Fruit fly (Drosophila melanogaster) whole organism, wandering third instar larva: Measurements from ENCODE around the gene Ca-beta.

ENCODE experiments used
- CG32264 ChIP-seq: fragments of 200-800 bp; sonication (Bioruptor generic); optimal IDR thresholded peaks from 2 replicates; lab custom pipeline; 2016; ENCODE audit warnings: missing biosample characterization, missing genetic modification characterization
- CG9705 ChIP-seq: fragments of 200-800 bp; sonication (Bioruptor generic); optimal IDR thresholded peaks from 2 replicates; lab custom pipeline; 2018; ENCODE audit warnings: missing biosample characterization, mild to moderate bottlenecking, missing genetic modification characterization
- Dfd ChIP-seq: fragments of >200 bp; optimal IDR thresholded peaks from 2 replicates; lab custom pipeline; 2017; ENCODE audit warnings: missing biosample characterization, missing genetic modification characterization
- HLH106 ChIP-seq: fragments of 200-800 bp; optimal IDR thresholded peaks from 3 replicates; lab custom pipeline; 2019; ENCODE audit warnings: missing biosample characterization, mild to moderate bottlenecking, missing genetic modification characterization, moderate library complexity
- Hnf4 ChIP-seq: fragments of 200-800 bp; sonication (Bioruptor generic); optimal IDR thresholded peaks from 2 replicates; lab custom pipeline; 2016; ENCODE audit warnings: missing biosample characterization, mild to moderate bottlenecking, missing genetic modification characterization
- Hr78 ChIP-seq: fragments of >200 bp; optimal IDR thresholded peaks from 2 replicates; lab custom pipeline; 2017; ENCODE audit warnings: missing biosample characterization, missing genetic modification characterization
- Hr83 ChIP-seq: fragments of 200-300 bp; sonication (Bioruptor generic); optimal IDR thresholded peaks from 2 replicates; lab custom pipeline; 2016; ENCODE audit warnings: missing biosample characterization, mild to moderate bottlenecking, missing genetic modification characterization, moderate library complexity; ENCODE audit not compliant: poor library complexity, severe bottlenecking
- Jra ChIP-seq: sonication (Bioruptor generic); optimal IDR thresholded peaks from 2 replicates; lab custom pipeline; 2016; ENCODE audit warnings: missing biosample characterization, missing genetic modification characterization
- Mio ChIP-seq: sonication (Bioruptor generic); optimal IDR thresholded peaks from 2 replicates; lab custom pipeline; 2016; ENCODE audit warnings: missing biosample characterization, missing genetic modification characterization
- Myc ChIP-seq: fragments of >200 bp; optimal IDR thresholded peaks from 2 replicates; lab custom pipeline; 2017
- N ChIP-seq: fragments of >200 bp; optimal IDR thresholded peaks from 2 replicates; lab custom pipeline; 2018; ENCODE audit warnings: missing biosample characterization, missing external identifiers, missing genetic modification characterization
- OdsH ChIP-seq: fragments of 200-800 bp; sonication (Bioruptor generic); optimal IDR thresholded peaks from 2 replicates; lab custom pipeline; 2016; ENCODE audit warnings: missing biosample characterization, mild to moderate bottlenecking, missing genetic modification characterization
- Rel ChIP-seq, 2 experiments: fragments of 200-800 bp; sonication (Bioruptor generic) in 1 of 2; optimal IDR thresholded peaks; 2 replicates in 1 of 2; 3 replicates in 1 of 2; lab custom pipeline; 2016 to 2019; ENCODE audit warnings: mild to moderate bottlenecking in 2 of 2, missing biosample characterization in 2 of 2, missing genetic modification characterization in 2 of 2, moderate library complexity in 1 of 2
- Sp1 ChIP-seq: fragments of 200-800 bp; sonication (Bioruptor generic); optimal IDR thresholded peaks from 3 replicates; lab custom pipeline; 2019; ENCODE audit warnings: missing biosample characterization, mild to moderate bottlenecking, missing genetic modification characterization, moderate library complexity
- br ChIP-seq: fragments of 200-800 bp; sonication (Bioruptor generic); optimal IDR thresholded peaks from 2 replicates; lab custom pipeline; 2016; ENCODE audit warnings: missing biosample characterization, missing genetic modification characterization
- brk ChIP-seq: fragments of 200-800 bp; sonication (Bioruptor generic); optimal IDR thresholded peaks from 2 replicates; lab custom pipeline; 2016; ENCODE audit warnings: missing biosample characterization, mild to moderate bottlenecking, missing genetic modification characterization
- dmrt93B ChIP-seq: fragments of 200-800 bp; sonication (Bioruptor generic); optimal IDR thresholded peaks from 2 replicates; lab custom pipeline; 2018; ENCODE audit warnings: missing biosample characterization, mild to moderate bottlenecking, missing genetic modification characterization
- dsf ChIP-seq: sonication (Bioruptor generic); optimal IDR thresholded peaks from 2 replicates; lab custom pipeline; 2016; ENCODE audit warnings: missing biosample characterization, missing genetic modification characterization, borderline replicate concordance
- ey ChIP-seq: fragments of 200-800 bp; sonication (Bioruptor generic); optimal IDR thresholded peaks from 2 replicates; lab custom pipeline; 2016; ENCODE audit warnings: missing biosample characterization, missing genetic modification characterization
- foxo ChIP-seq, 2 experiments: fragments of 200-800 bp; sonication (Bioruptor generic); optimal IDR thresholded peaks; 2 replicates in 1 of 2; 3 replicates in 1 of 2; lab custom pipeline; 2016 to 2017; ENCODE audit warnings: missing biosample characterization in 2 of 2, missing genetic modification characterization in 2 of 2
- fru ChIP-seq: fragments of 200-800 bp; sonication (Bioruptor generic); optimal IDR thresholded peaks from 3 replicates; lab custom pipeline; 2016; ENCODE audit warnings: missing biosample characterization, mild to moderate bottlenecking, missing genetic modification characterization
- h ChIP-seq: fragments of 200-800 bp; sonication (Bioruptor generic); optimal IDR thresholded peaks from 3 replicates; lab custom pipeline; 2016; ENCODE audit warnings: missing biosample characterization, mild to moderate bottlenecking, missing genetic modification characterization
- jim ChIP-seq: fragments of 175-275, 200-325 bp; sonication (Bioruptor generic); optimal IDR thresholded peaks from 2 replicates; lab custom pipeline; 2016; ENCODE audit warnings: missing biosample characterization, mild to moderate bottlenecking, missing genetic modification characterization
- lola ChIP-seq: fragments of >200 bp; optimal IDR thresholded peaks from 2 replicates; lab custom pipeline; 2017; ENCODE audit warnings: missing biosample characterization, missing genetic modification characterization
- pan ChIP-seq: fragments of >200 bp; optimal IDR thresholded peaks from 2 replicates; lab custom pipeline; 2017
- psq ChIP-seq: fragments of 200-800 bp; sonication (Bioruptor generic); optimal IDR thresholded peaks from 3 replicates; lab custom pipeline; 2017; ENCODE audit warnings: missing biosample characterization, mild to moderate bottlenecking, missing genetic modification characterization, moderate library complexity
- rgr ChIP-seq: fragments of 200-800 bp; sonication (Bioruptor generic); optimal IDR thresholded peaks from 3 replicates; lab custom pipeline; 2016; ENCODE audit warnings: missing biosample characterization, mild to moderate bottlenecking, missing genetic modification characterization
- sage ChIP-seq: fragments of 200-800 bp; sonication (Bioruptor generic); optimal IDR thresholded peaks from 2 replicates; lab custom pipeline; 2016; ENCODE audit warnings: missing biosample characterization, mild to moderate bottlenecking, missing genetic modification characterization
- tai ChIP-seq: sonication (Bioruptor generic); optimal IDR thresholded peaks from 2 replicates; lab custom pipeline; 2016; ENCODE audit warnings: missing biosample characterization, missing genetic modification characterization
- usp ChIP-seq: fragments of >200 bp; optimal IDR thresholded peaks from 2 replicates; lab custom pipeline; 2017; ENCODE audit warnings: missing biosample characterization, missing genetic modification characterization
- woc ChIP-seq: sonication (Bioruptor generic); optimal IDR thresholded peaks from 2 replicates; lab custom pipeline; 2016; ENCODE audit warnings: missing biosample characterization, mild to moderate bottlenecking, missing genetic modification characterization

Gene Ca-beta

dm6 chr2L:11220783-11221182 lies 17.4 kb upstream of the Ca-beta start (continued):
- TF ChIP-seq Hnf4 (GFP tag; lab: Kevin White, UChicago), result no peak
- TF ChIP-seq dmrt93B (GFP tag; lab: Kevin White, UChicago), result no peak
- TF ChIP-seq Rel (GFP tag; optimal IDR thresholded peaks at IDR 0.05; lab: Kevin White, UChicago), result no peak
- no peak for TF ChIP-seq Rel (tag; optimal IDR thresholded peaks at IDR 0.05; lab: Kevin White, UChicago)
- peak; percentile 58 for TF ChIP-seq ey (GFP tag; lab: Kevin White, UChicago)
- TF ChIP-seq sage (GFP tag; lab: Kevin White, UChicago), result no peak
- peak; percentile 1 for TF ChIP-seq h (GFP tag; lab: Kevin White, UChicago)
- TF ChIP-seq, all 38 proteins: peak for 11

- TF ChIP-seq brk (GFP tag; lab: Kevin White, UChicago) (peak; percentile 75), N (GFP tag; lab: Kevin White, UChicago) (no peak), Hr78 (GFP tag; lab: Kevin White, UChicago) (no peak), Hr83 (GFP tag; lab: Kevin White, UChicago) (no peak), Dfd (no peak), Sp1 (GFP tag; lab: Kevin White, UChicago) (peak; percentile 87), dmrt93B (GFP tag; lab: Kevin White, UChicago) (peak; percentile 75), fru (GFP tag; lab: Kevin White, UChicago) (peak; percentile 89), HLH106 (tag; lab: Kevin White, UChicago) (peak; percentile 90), ey (GFP tag; lab: Kevin White, UChicago) (peak; percentile 86), Hnf4 (GFP tag; lab: Kevin White, UChicago) (peak; percentile 78), dsf (GFP tag; lab: Kevin White, UChicago) (peak; percentile 50), tai (GFP tag; lab: Kevin White, UChicago) (peak; percentile 75), br (peak; percentile 80), Rel (GFP tag; optimal IDR thresholded peaks at IDR 0.05; lab: Kevin White, UChicago) (peak; percentile 54), Rel (tag; optimal IDR thresholded peaks at IDR 0.05; lab: Kevin White, UChicago) (peak; percentile 61), Myc (no peak), lola (GFP tag; lab: Kevin White, UChicago) (no peak), CG9705 (GFP tag; lab: Kevin White, UChicago) (peak; percentile 80), OdsH (peak; percentile 92), rgr (GFP tag; lab: Kevin White, UChicago) (peak; percentile 89), foxo (GFP tag; optimal IDR thresholded peaks at IDR 0.05; lab: Kevin White, UChicago) (peak in 1 of 2 experiments; percentile 83), woc (GFP tag; lab: Kevin White, UChicago) (peak; percentile 89), CG32264 (GFP tag; lab: Kevin White, UChicago) (peak; percentile 47), pan (lab: Kevin White, UChicago) (no peak), h (GFP tag; lab: Kevin White, UChicago) (peak; percentile 92), sage (GFP tag; lab: Kevin White, UChicago) (peak; percentile 57), Jra (GFP tag; lab: Kevin White, UChicago) (peak; percentile 49), psq (GFP tag; lab: Kevin White, UChicago) (peak; percentile 80), jim (GFP tag; lab: Kevin White, UChicago) (no peak)
These were observed 16.2 kb upstream of the Ca-beta start for dm6 chr2L:11219446-11220038.

DNA sequence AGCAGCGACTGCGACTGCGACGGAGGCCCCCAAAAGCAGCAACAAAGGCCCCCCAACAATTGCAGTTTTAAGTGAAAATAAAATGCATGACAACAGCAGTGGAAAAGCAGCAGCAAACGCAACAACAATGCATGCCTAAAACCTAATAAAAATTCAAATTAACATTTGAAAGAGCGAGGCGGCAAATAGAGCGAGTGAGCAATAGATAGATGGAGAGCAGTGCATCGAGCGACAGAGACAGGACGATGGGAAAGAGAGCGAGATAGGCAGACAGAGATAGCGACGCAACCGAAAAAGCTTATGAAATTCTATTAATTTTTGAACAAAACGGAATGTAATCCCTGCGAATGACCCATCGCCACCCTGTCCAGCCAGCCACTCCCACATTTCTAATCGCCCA lies 15.6 kb upstream of the Ca-beta start:
- TF ChIP-seq dmrt93B (GFP tag; lab: Kevin White, UChicago), result no peak

- no peak for TF ChIP-seq pan (lab: Kevin White, UChicago)
- TF ChIP-seq psq (GFP tag; lab: Kevin White, UChicago), result no peak
- no peak for TF ChIP-seq ey (GFP tag; lab: Kevin White, UChicago)
- TF ChIP-seq Mio, result no peak
- no peak for TF ChIP-seq Sp1 (GFP tag; lab: Kevin White, UChicago)
- no peak for TF ChIP-seq rgr (GFP tag; lab: Kevin White, UChicago)
- TF ChIP-seq sage (GFP tag; lab: Kevin White, UChicago), result no peak
- TF ChIP-seq h (GFP tag; lab: Kevin White, UChicago), result no peak
- no peak for TF ChIP-seq Jra (GFP tag; lab: Kevin White, UChicago)
- TF ChIP-seq Rel (GFP tag; optimal IDR thresholded peaks at IDR 0.05; lab: Kevin White, UChicago), result no peak
- no peak for TF ChIP-seq Rel (tag; optimal IDR thresholded peaks at IDR 0.05; lab: Kevin White, UChicago)
- no peak for TF ChIP-seq usp (GFP tag; lab: Kevin White, UChicago)
These were observed 7.9 kb upstream of the Ca-beta start for dm6 chr2L:11210970-11211967.
